Fruit fly (Drosophila melanogaster): Measurements from ENCODE around the gene CG1572.

DNA sequence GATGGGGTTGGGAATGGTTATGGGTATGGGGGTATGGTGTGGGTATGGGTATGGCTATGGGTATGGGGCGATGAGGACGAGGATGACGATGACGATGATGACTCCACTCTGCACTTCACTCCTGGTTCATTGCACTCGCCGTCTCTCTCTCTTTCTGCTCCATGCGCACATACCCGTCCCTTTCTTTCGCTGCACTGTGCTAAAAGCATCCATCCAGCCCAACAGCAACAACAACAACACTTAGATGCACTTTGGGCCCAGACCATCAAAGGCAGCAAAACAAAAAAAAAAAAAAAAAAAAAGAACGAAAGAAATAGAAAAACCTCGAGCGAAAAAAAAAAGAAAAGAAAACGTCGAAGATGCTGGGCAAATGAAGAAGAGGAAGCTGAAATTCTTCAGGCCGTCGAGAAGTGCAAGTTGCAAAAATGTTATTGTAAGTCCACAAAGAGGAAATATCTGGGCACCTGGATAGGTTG, 13.5 kb downstream of the CG1572 start:
- TF ChIP-seq CG8478 (optimal IDR thresholded peaks at IDR 0.05) (no peak), CTCF (optimal IDR thresholded peaks at IDR 0.05) (no peak)
